Fruit fly (Drosophila melanogaster) whole organism, embryonic: ENCODE results near the gene CG34026.

Source experiments
- Abd-B ChIP-seq: fragments of 200-800 bp; sonication (Bioruptor generic); optimal IDR thresholded peaks from 2 replicates; lab custom pipeline; 2018; ENCODE audit warnings: missing biosample characterization, mild to moderate bottlenecking, missing genetic modification characterization, moderate library complexity
- Ada2b ChIP-seq: fragments of 200-800 bp; sonication (Bioruptor generic); IDR thresholded peaks from 2 replicates; pipeline ENCODE4 v1.3.6; 2022; ENCODE audit warnings: missing biosample characterization, missing genetic modification characterization
- Asciz ChIP-seq: fragments of 200-800 bp; sonication (Bioruptor generic); optimal IDR thresholded peaks from 2 replicates; lab custom pipeline; 2017; ENCODE audit warnings: missing biosample characterization, mild to moderate bottlenecking, missing genetic modification characterization, missing genetic modification reagents
- Atf-2 ChIP-seq: fragments of 200-800 bp; sonication (Bioruptor generic); optimal IDR thresholded peaks from 2 replicates; lab custom pipeline; 2016; ENCODE audit warnings: missing biosample characterization, missing genetic modification characterization
- CG12744 ChIP-seq: fragments of 200-800 bp; sonication (Bioruptor generic); optimal IDR thresholded peaks from 2 replicates; lab custom pipeline; 2016; ENCODE audit warnings: missing biosample characterization, missing genetic modification characterization
- CG14441 ChIP-seq: fragments of 200-800 bp; sonication (Bioruptor generic); IDR thresholded peaks from 2 replicates; pipeline ENCODE4 v1.3.6; 2022; ENCODE audit warnings: missing biosample characterization, missing genetic modification characterization
- CG14965 ChIP-seq: fragments of 200-800 bp; sonication (Bioruptor generic); optimal IDR thresholded peaks from 2 replicates; lab custom pipeline; 2016; ENCODE audit warnings: missing biosample characterization, missing genetic modification characterization, borderline replicate concordance
- CG17186 ChIP-seq: fragments of 200-800 bp; sonication (Bioruptor generic); optimal IDR thresholded peaks from 3 replicates; lab custom pipeline; 2017; ENCODE audit warnings: missing biosample characterization, missing genetic modification reagents, missing genetic modification characterization
- CG17385 ChIP-seq: fragments of 200-800 bp; sonication (Bioruptor generic); optimal IDR thresholded peaks from 3 replicates; lab custom pipeline; 2018; ENCODE audit warnings: missing biosample characterization, mild to moderate bottlenecking, missing genetic modification characterization
- CG18599 ChIP-seq: fragments of 200-800 bp; sonication (Bioruptor generic); optimal IDR thresholded peaks from 3 replicates; lab custom pipeline; 2017; ENCODE audit warnings: missing biosample characterization, missing genetic modification characterization, mild to moderate bottlenecking, moderate library complexity, missing genetic modification reagents
- CG2199 ChIP-seq: fragments of 200-800 bp; sonication (Bioruptor generic); IDR thresholded peaks from 3 replicates; pipeline ENCODE4 v1.3.6; 2022; ENCODE audit warnings: missing biosample characterization, missing genetic modification characterization
- CG31388 ChIP-seq: fragments of 200-800 bp; sonication (Bioruptor generic); optimal IDR thresholded peaks from 2 replicates; lab custom pipeline; 2016; ENCODE audit warnings: missing biosample characterization, missing genetic modification characterization
- CG34376 ChIP-seq: fragments of 200-800 bp; sonication (Bioruptor generic); optimal IDR thresholded peaks from 2 replicates; lab custom pipeline; 2018; ENCODE audit warnings: missing biosample characterization, mild to moderate bottlenecking, missing genetic modification characterization
- CG43689 ChIP-seq: fragments of 200-800 bp; sonication (Bioruptor generic); IDR thresholded peaks from 2 replicates; pipeline ENCODE4 v1.3.6; 2022; ENCODE audit warnings: missing biosample characterization, missing genetic modification characterization
- CG5245 ChIP-seq: fragments of 200-800 bp; sonication (Bioruptor generic); optimal IDR thresholded peaks from 3 replicates; lab custom pipeline; 2016; ENCODE audit warnings: missing biosample characterization, missing genetic modification characterization
- CG6654 ChIP-seq: fragments of 200-800 bp; sonication (Bioruptor generic); optimal IDR thresholded peaks from 2 replicates; lab custom pipeline; 2017; ENCODE audit warnings: missing biosample characterization, mild to moderate bottlenecking, missing genetic modification characterization
- CG7839 ChIP-seq: fragments of 200-800 bp; sonication (Bioruptor generic); optimal IDR thresholded peaks from 3 replicates; lab custom pipeline; 2018; ENCODE audit warnings: missing biosample characterization, mild to moderate bottlenecking, missing genetic modification characterization, moderate library complexity
- CG7963 ChIP-seq: fragments of 200-800 bp; sonication (Bioruptor generic); IDR thresholded peaks from 3 replicates; pipeline ENCODE4 v1.3.6; 2022; ENCODE audit warnings: missing biosample characterization, missing genetic modification characterization; ENCODE audit not compliant: partially characterized antibody
- CG9817 ChIP-seq: fragments of 200-800 bp; sonication (Bioruptor generic); optimal IDR thresholded peaks from 2 replicates; lab custom pipeline; 2018; ENCODE audit warnings: missing biosample characterization, mild to moderate bottlenecking, missing genetic modification characterization, moderate library complexity
- CrebB ChIP-seq: fragments of 200-800 bp; sonication (Bioruptor generic); optimal IDR thresholded peaks from 3 replicates; lab custom pipeline; 2018; ENCODE audit warnings: missing biosample characterization, mild to moderate bottlenecking, missing genetic modification characterization
- D19A ChIP-seq: fragments of 200-800 bp; optimal IDR thresholded peaks from 3 replicates; lab custom pipeline; 2019; ENCODE audit warnings: missing biosample characterization, mild to moderate bottlenecking, missing genetic modification characterization, moderate library complexity
- H2.0 ChIP-seq: fragments of 200-800 bp; sonication (Bioruptor generic); IDR thresholded peaks from 2 replicates; pipeline ENCODE4 v1.3.6; 2022; ENCODE audit warnings: missing biosample characterization, missing genetic modification characterization
- NfI ChIP-seq: fragments of 200-800 bp; sonication (Bioruptor generic); optimal IDR thresholded peaks from 3 replicates; lab custom pipeline; 2018; ENCODE audit warnings: missing biosample characterization, mild to moderate bottlenecking, missing genetic modification characterization, moderate library complexity
- Optix ChIP-seq: fragments of 200-800 bp; sonication (Bioruptor generic); IDR thresholded peaks from 3 replicates; pipeline ENCODE4 v1.3.6; 2022; ENCODE audit warnings: missing biosample characterization, missing genetic modification characterization
- Spps ChIP-seq: fragments of 200-800 bp; sonication (Bioruptor generic); optimal IDR thresholded peaks from 2 replicates; lab custom pipeline; 2018; ENCODE audit warnings: missing biosample characterization, mild to moderate bottlenecking, missing genetic modification characterization
- Sry-δ ChIP-seq: fragments of 200-800 bp; sonication (Bioruptor generic); optimal IDR thresholded peaks from 2 replicates; lab custom pipeline; 2016; ENCODE audit warnings: missing biosample characterization, missing genetic modification characterization
- Vsx1 ChIP-seq: fragments of 200-800 bp; sonication (Bioruptor generic); optimal IDR thresholded peaks from 2 replicates; lab custom pipeline; 2017; ENCODE audit warnings: missing biosample characterization, mild to moderate bottlenecking, missing genetic modification characterization, missing genetic modification reagents
- bsh ChIP-seq, 2 experiments: fragments of 200-800 bp; sonication (Bioruptor generic); optimal IDR thresholded peaks; 2 replicates each; lab custom pipeline; 2017 to 2018; ENCODE audit warnings: mild to moderate bottlenecking in 2 of 2, missing biosample characterization in 2 of 2, missing genetic modification characterization in 2 of 2, moderate library complexity in 1 of 2
- btn ChIP-seq: fragments of 200-800 bp; sonication (Bioruptor generic); optimal IDR thresholded peaks from 2 replicates; lab custom pipeline; 2016; ENCODE audit warnings: missing biosample characterization, missing genetic modification characterization
- chif ChIP-seq, 2 experiments: fragments of 200-800 bp; sonication (Bioruptor generic); optimal IDR thresholded peaks; 3 replicates each; lab custom pipeline; 2016; ENCODE audit warnings: missing biosample characterization in 2 of 2, missing genetic modification characterization in 2 of 2
- ci ChIP-seq: fragments of 200-800 bp; sonication (Bioruptor generic); IDR thresholded peaks from 3 replicates; pipeline ENCODE4 v1.3.6; 2022; ENCODE audit warnings: missing biosample characterization, missing genetic modification characterization
- corto ChIP-seq: fragments of 200-800 bp; sonication (Bioruptor generic); optimal IDR thresholded peaks from 2 replicates; lab custom pipeline; 2016; ENCODE audit warnings: missing biosample characterization, mild to moderate bottlenecking, missing genetic modification characterization, moderate library complexity
- crc ChIP-seq: fragments of 200-800 bp; sonication (Bioruptor generic); optimal IDR thresholded peaks from 2 replicates; lab custom pipeline; 2016; ENCODE audit warnings: missing biosample characterization, missing genetic modification characterization
- crp ChIP-seq, 2 experiments: fragments of 200-800 bp; sonication (Bioruptor generic); optimal IDR thresholded peaks; 2 replicates in 1 of 2; 3 replicates in 1 of 2; lab custom pipeline; 2017; ENCODE audit warnings: missing biosample characterization in 2 of 2, missing genetic modification characterization in 2 of 2, mild to moderate bottlenecking in 1 of 2, moderate library complexity in 1 of 2
- ftz-f1 ChIP-seq: fragments of 200-800 bp; sonication (Bioruptor generic); optimal IDR thresholded peaks from 2 replicates; lab custom pipeline; 2016; ENCODE audit warnings: missing biosample characterization, missing genetic modification characterization
- gro ChIP-seq: fragments of 200-800 bp; sonication (Bioruptor generic); optimal IDR thresholded peaks from 2 replicates; lab custom pipeline; 2016; ENCODE audit warnings: missing biosample characterization, missing genetic modification characterization
- gt ChIP-seq: fragments of 200-800 bp; sonication (Bioruptor generic); IDR thresholded peaks from 2 replicates; pipeline ENCODE4 v1.3.6; 2022; ENCODE audit warnings: missing biosample characterization, missing genetic modification characterization
- hb ChIP-seq: fragments of 200-800 bp; sonication (Bioruptor generic); IDR thresholded peaks from 3 replicates; pipeline ENCODE4 v1.3.6; 2022; ENCODE audit warnings: missing biosample characterization, missing genetic modification characterization; ENCODE audit not compliant: partially characterized antibody
- jigr1 ChIP-seq: fragments of 200-800 bp; sonication (Bioruptor generic); IDR thresholded peaks from 3 replicates; pipeline ENCODE4 v1.3.6; 2022; ENCODE audit warnings: missing biosample characterization, missing genetic modification characterization
- ken ChIP-seq: fragments of 200-800 bp; sonication (Bioruptor generic); IDR thresholded peaks from 3 replicates; pipeline ENCODE4 v1.3.6; 2022; ENCODE audit warnings: missing biosample characterization, missing genetic modification characterization
- lbe ChIP-seq: fragments of 200-800 bp; sonication (Bioruptor generic); optimal IDR thresholded peaks from 2 replicates; lab custom pipeline; 2016; ENCODE audit warnings: missing biosample characterization, mild to moderate bottlenecking, missing genetic modification characterization
- org-1 ChIP-seq: fragments of 200-800 bp; sonication (Bioruptor generic); optimal IDR thresholded peaks from 2 replicates; lab custom pipeline; 2017; ENCODE audit warnings: missing biosample characterization, missing genetic modification characterization
- pan ChIP-seq, 4 experiments: fragments of >200 bp in 3 of 4; fragments of 200-800 bp in 1 of 4; sonication (Bioruptor generic) in 1 of 4; optimal IDR thresholded peaks in 3 of 4; IDR thresholded peaks in 1 of 4; 2 replicates each; pipeline versions ENCODE4 v1.3.6 to Lab custom; 2017 to 2022; ENCODE audit warnings: missing biosample characterization in 2 of 4, missing genetic modification characterization in 2 of 4, mixed read lengths in 1 of 4
- rib ChIP-seq: fragments of 200-800 bp; sonication (Bioruptor generic); IDR thresholded peaks from 2 replicates; pipeline ENCODE4 v1.3.6; 2022; ENCODE audit warnings: missing biosample characterization, missing genetic modification characterization
- run ChIP-seq: fragments of 200-800 bp; sonication (Bioruptor generic); optimal IDR thresholded peaks from 3 replicates; lab custom pipeline; 2018; ENCODE audit warnings: missing biosample characterization, mild to moderate bottlenecking, missing genetic modification characterization
- sens-2 ChIP-seq: fragments of 200-800 bp; sonication (Bioruptor generic); IDR thresholded peaks from 2 replicates; pipeline ENCODE4 v1.3.6; 2022; ENCODE audit warnings: missing biosample characterization, missing genetic modification characterization
- sug ChIP-seq: fragments of 200-800 bp; optimal IDR thresholded peaks from 2 replicates; lab custom pipeline; 2019; ENCODE audit warnings: missing biosample characterization, mild to moderate bottlenecking, missing genetic modification characterization, moderate library complexity
- wdn ChIP-seq: fragments of 200-800 bp; sonication (Bioruptor generic); IDR thresholded peaks from 2 replicates; pipeline ENCODE4 v1.3.6; 2022; ENCODE audit warnings: missing biosample characterization, missing genetic modification characterization
- zfh2 ChIP-seq: fragments of 200-800 bp; sonication (Bioruptor generic); optimal IDR thresholded peaks from 2 replicates; lab custom pipeline; 2016; ENCODE audit warnings: missing biosample characterization, missing genetic modification characterization

Gene CG34026

dm6 chrX:9583440-9584103 lies 50.0 kb downstream of the CG34026 start (continued):
- no peak for TF ChIP-seq btn (GFP tag; lab: Kevin White, UChicago)
- no peak for TF ChIP-seq pan (optimal IDR thresholded peaks at IDR 0.05; lab: Kevin White, UChicago)
- TF ChIP-seq pan (GFP tag; optimal IDR thresholded peaks at IDR 0.05 in 1 of 2, IDR thresholded peaks at IDR 0.05 in 1 of 2) = peak in 1 of 2 experiments; percentile 93
- TF ChIP-seq CG34376 (GFP tag; lab: Kevin White, UChicago) = peak; percentile 92
- peak; percentile 92 for TF ChIP-seq Vsx1 (GFP tag; lab: Kevin White, UChicago)
- TF ChIP-seq sug (tag; lab: Kevin White, UChicago) = peak; percentile 93
- peak; percentile 92 for TF ChIP-seq run (tag; lab: Kevin White, UChicago)
- TF ChIP-seq jigr1 = peak; percentile 90
- TF ChIP-seq ci = peak; percentile 95
- peak; percentile 75 for TF ChIP-seq sens-2 (GFP tag; lab: Robert Waterston, UW)
- TF ChIP-seq hb = no peak
- TF ChIP-seq bsh (GFP tag; optimal IDR thresholded peaks at IDR 0.05; lab: Kevin White, UChicago) = peak; percentile 94 to 95
- TF ChIP-seq Optix (GFP tag; lab: Robert Waterston, UW) = peak; percentile 92
- TF ChIP-seq CG18599 = peak; percentile 98
- TF ChIP-seq CG6654 (GFP tag; lab: Kevin White, UChicago) = peak; percentile 83
- no peak for TF ChIP-seq Atf-2 (GFP tag; lab: Kevin White, UChicago)
- peak; percentile 89 for TF ChIP-seq Ada2b (GFP tag; lab: Robert Waterston, UW)
- TF ChIP-seq CG7963 = no peak
- peak; percentile 54 for TF ChIP-seq crc (GFP tag; lab: Kevin White, UChicago)
- peak; percentile 66 for TF ChIP-seq gt
- TF ChIP-seq zfh2 (GFP tag; lab: Kevin White, UChicago) = peak; percentile 70
- TF ChIP-seq CrebB (tag; lab: Kevin White, UChicago) = peak; percentile 92
- TF ChIP-seq CG12744 = no peak
- TF ChIP-seq CG14965 (GFP tag; lab: Kevin White, UChicago) = no peak
- TF ChIP-seq ken (GFP tag; lab: Robert Waterston, UW) = peak; percentile 81
- TF ChIP-seq chif (GFP tag; optimal IDR thresholded peaks at IDR 0.05; lab: Kevin White, UChicago) = peak; percentile 56 to 63
- peak in 1 of 2 experiments; percentile 63 for TF ChIP-seq crp (GFP tag; optimal IDR thresholded peaks at IDR 0.05; lab: Kevin White, UChicago)
- peak; percentile 46; the same call in 1 of the 3 replicates for TF ChIP-seq CG2199 (GFP tag; lab: Robert Waterston, UW)
- TF ChIP-seq CG7839 (tag; lab: Kevin White, UChicago) = peak; percentile 96
- peak; percentile 94 for TF ChIP-seq CG9817 (tag; lab: Kevin White, UChicago)
- peak; percentile 91 for TF ChIP-seq D19A (tag; lab: Kevin White, UChicago)
- peak; percentile 93 for TF ChIP-seq NfI
- TF ChIP-seq gro (GFP tag; lab: Kevin White, UChicago) = no peak
- TF ChIP-seq CG17186 (GFP tag; lab: Kevin White, UChicago) = peak; percentile 66
- TF ChIP-seq wdn (GFP tag; lab: Robert Waterston, UW) = peak; percentile 88
- peak; percentile 72 for TF ChIP-seq CG5245 (GFP tag; lab: Kevin White, UChicago)
- peak; percentile 85 for TF ChIP-seq CG43689 (GFP tag; lab: Robert Waterston, UW)
- peak; percentile 94 for TF ChIP-seq org-1
- peak; percentile 44 for TF ChIP-seq ftz-f1
- peak; percentile 92 for TF ChIP-seq rib
- no peak for TF ChIP-seq Sry-δ
- TF ChIP-seq CG31388 (GFP tag; lab: Kevin White, UChicago) = peak; percentile 43
- TF ChIP-seq Spps (tag; lab: Kevin White, UChicago) = peak; percentile 88
- TF ChIP-seq Abd-B (GFP tag; lab: Kevin White, UChicago) = peak; percentile 85
- TF ChIP-seq corto (GFP tag; lab: Kevin White, UChicago) = peak; percentile 68
- peak; percentile 93 for TF ChIP-seq CG14441 (GFP tag; lab: Robert Waterston, UW)
- peak; percentile 92 for TF ChIP-seq CG17385 (GFP tag; lab: Kevin White, UChicago)
- peak; percentile 89 for TF ChIP-seq H2.0 (GFP tag; lab: Robert Waterston, UW)
- TF ChIP-seq lbe (GFP tag; lab: Kevin White, UChicago) = peak; percentile 59
- peak; percentile 94 for TF ChIP-seq Asciz (GFP tag; lab: Kevin White, UChicago)
